Worm (Caenorhabditis elegans): ENCODE data around the gene his-64.

The his-64 gene

DNA sequence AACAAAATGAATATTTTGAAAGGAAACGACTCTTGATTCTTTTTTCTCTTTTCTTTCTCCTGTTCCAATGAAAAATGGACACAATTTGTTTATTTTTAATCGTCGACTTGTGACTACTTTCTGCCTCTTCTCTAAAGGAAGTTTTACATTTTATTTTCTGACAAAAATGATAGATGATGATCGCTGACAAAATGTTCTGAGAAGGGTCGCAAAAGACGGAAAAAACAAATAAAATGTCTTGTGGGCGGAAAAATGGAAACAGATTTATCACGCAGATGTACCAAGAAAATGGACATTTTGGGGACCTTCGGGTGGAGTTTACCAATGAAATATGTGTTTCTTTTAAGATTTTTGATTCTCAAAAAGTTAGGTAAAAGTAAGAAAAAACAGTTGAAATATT, 46.0 kb downstream of the his-64 start:
- TF ChIP-seq ceh-32 (tag; optimal IDR thresholded peaks at IDR 0.05; ENCODE audit: poor library complexity) = no peak
- TF ChIP-seq skn-1 (tag; optimal IDR thresholded peaks at IDR 0.05) = no peak
- TF ChIP-seq T26A8.4 (GFP tag; IDR thresholded peaks at IDR 0.05) = no peak

- TF ChIP-seq aha-1 (tag) (peak; percentile 95), arid-1 (GFP tag; conservative IDR thresholded peaks at IDR 0.05) (no peak)
Observed at ce11 chrIV:11455824-11456223, 48.9 kb downstream of the his-64 start.

Measured in whole organism, L4 larva.